1 fruit fly cellular context compared by ENCODE assay signal in the genomic region with DNA sequence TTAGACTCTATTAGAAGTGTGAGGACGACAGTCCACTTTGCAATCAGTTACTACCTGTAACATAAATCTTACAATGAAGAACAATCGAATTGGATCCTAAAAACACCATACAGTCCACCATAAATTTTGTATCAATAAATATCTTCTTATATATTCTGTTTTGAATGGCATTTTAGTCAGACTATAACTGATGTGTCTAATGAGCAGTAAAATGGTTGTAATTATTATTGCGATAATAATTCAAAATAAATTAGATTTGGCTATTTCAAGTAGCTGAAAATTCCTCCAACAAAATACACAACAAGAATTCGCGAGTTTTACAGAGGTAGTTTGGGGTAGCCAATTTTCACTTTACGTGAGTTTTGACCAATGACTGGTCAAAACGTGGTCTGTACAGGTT.
TF ChIP-seq lines count a peak whose summit lies in the region.

No protein-coding gene starts in this region.

TF ChIP-seq in whole organism, prepupa, 60 proteins besides CTCF, POLR2A, EP300 and RAD21 (continued from another document):
- peak; percentile 46 for TF ChIP-seq OdsH (GFP tag; optimal IDR thresholded peaks at IDR 0.05; lab: Kevin White, UChicago)
- TF ChIP-seq Met (GFP tag; optimal IDR thresholded peaks at IDR 0.05; lab: Kevin White, UChicago): no peak
- peak; percentile 79 for TF ChIP-seq CG32006 (GFP tag; optimal IDR thresholded peaks at IDR 0.05; lab: Kevin White, UChicago)
- peak; percentile 12 for TF ChIP-seq CG1621 (tag; optimal IDR thresholded peaks at IDR 0.05; lab: Kevin White, UChicago)
- no peak for TF ChIP-seq Smox (GFP tag; optimal IDR thresholded peaks at IDR 0.05; lab: Kevin White, UChicago)
- peak; percentile 47 for TF ChIP-seq pdm3 (GFP tag; optimal IDR thresholded peaks at IDR 0.05; lab: Kevin White, UChicago)
- TF ChIP-seq Sox14 (GFP tag; optimal IDR thresholded peaks at IDR 0.05; lab: Kevin White, UChicago): peak; percentile 44
- TF ChIP-seq cyc (GFP tag; optimal IDR thresholded peaks at IDR 0.05; lab: Kevin White, UChicago): no peak
- no peak for TF ChIP-seq esn (GFP tag; optimal IDR thresholded peaks at IDR 0.05; lab: Kevin White, UChicago)
- TF ChIP-seq CG16779 (tag; optimal IDR thresholded peaks at IDR 0.05; lab: Kevin White, UChicago): peak; percentile 31
- TF ChIP-seq achi (GFP tag; optimal IDR thresholded peaks at IDR 0.05; lab: Kevin White, UChicago): peak; percentile 41
- TF ChIP-seq CG31627 (GFP tag; optimal IDR thresholded peaks at IDR 0.05; lab: Kevin White, UChicago): no peak
- peak; percentile 72 for TF ChIP-seq spab (GFP tag; optimal IDR thresholded peaks at IDR 0.05; lab: Kevin White, UChicago)
- TF ChIP-seq fd85E (GFP tag; optimal IDR thresholded peaks at IDR 0.05; lab: Kevin White, UChicago): no peak
- TF ChIP-seq Eip75B (GFP tag; optimal IDR thresholded peaks at IDR 0.05; lab: Kevin White, UChicago): peak; percentile 39
- TF ChIP-seq svp (GFP tag; lab: Kevin White, UChicago): no peak
- no peak for TF ChIP-seq CG6854 (GFP tag; optimal IDR thresholded peaks at IDR 0.05; lab: Kevin White, UChicago)
- peak in 1 of 2 experiments; percentile 52 for TF ChIP-seq ss (GFP tag; optimal IDR thresholded peaks at IDR 0.05; lab: Kevin White, UChicago)
- TF ChIP-seq CG8319 (GFP tag; optimal IDR thresholded peaks at IDR 0.05; lab: Kevin White, UChicago): peak; percentile 30
- TF ChIP-seq CG8632 (GFP tag; optimal IDR thresholded peaks at IDR 0.05; lab: Kevin White, UChicago): peak; percentile 36
- TF ChIP-seq fd59A (GFP tag; optimal IDR thresholded peaks at IDR 0.05; lab: Kevin White, UChicago): peak; percentile 78
